Worm (Caenorhabditis elegans) whole organism, early embryonic: Measurements from ENCODE around the gene vps-32.1.

ENCODE experiments used
- F13C5.2 ChIP-seq: sonication (generic microtip); optimal IDR thresholded peaks from 2 replicates; lab custom pipeline; 2017; ENCODE audit warnings: mild to moderate bottlenecking, missing genetic modification characterization, inconsistent platforms, missing compliant biosample characterization
- aly-1 ChIP-seq: sonication (generic microtip); optimal IDR thresholded peaks from 2 replicates; lab custom pipeline; 2016; ENCODE audit warnings: missing genetic modification characterization, missing compliant biosample characterization
- ama-1 ChIP-seq: fragments of 150-350 bp; optimal IDR thresholded peaks from 2 replicates; lab custom pipeline; 2014
- ceh-13 ChIP-seq: fragments of 200-800 bp; sonication (Bioruptor generic); optimal IDR thresholded peaks from 2 replicates; lab custom pipeline; 2018; ENCODE audit warnings: mild to moderate bottlenecking, missing genetic modification characterization, missing compliant biosample characterization
- flt-1 ChIP-seq: fragments of 200-800 bp; sonication (Bioruptor generic); IDR thresholded peaks from 2 replicates; pipeline ENCODE4 v1.3.6; 2022; ENCODE audit warnings: missing genetic modification characterization, missing compliant biosample characterization
- hmbx-1 ChIP-seq: sonication (generic microtip); optimal IDR thresholded peaks from 2 replicates; lab custom pipeline; 2016; ENCODE audit warnings: mild to moderate bottlenecking, missing genetic modification characterization, missing compliant biosample characterization
- sea-1 ChIP-seq: fragments of 200-800 bp; sonication (Bioruptor generic); conservative IDR thresholded peaks from 2 replicates; pipeline ENCODE4 v1.3.6; 2022; ENCODE audit warnings: missing genetic modification characterization, missing compliant biosample characterization

DNA sequence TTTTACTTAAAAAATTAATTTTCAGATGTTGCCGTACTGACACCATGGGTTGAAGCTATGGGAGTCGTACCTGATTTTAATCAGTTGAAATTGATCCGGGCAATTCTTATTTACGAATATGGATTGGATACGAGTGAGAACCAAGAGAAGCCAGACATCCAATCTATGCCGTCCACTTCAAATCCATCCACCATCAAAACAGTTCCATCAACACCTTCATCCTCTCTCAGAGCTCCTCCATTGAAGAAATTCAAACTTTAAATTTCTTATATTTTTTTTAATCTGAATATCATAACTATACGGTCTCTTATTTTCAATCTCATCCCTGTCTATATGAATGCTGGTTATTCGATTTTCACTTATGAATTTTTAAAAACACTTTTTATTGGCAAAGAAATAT lies 30.6 kb upstream of the vps-32.1 start:
- no peak for TF ChIP-seq aly-1 (tag; lab: Kevin White, UChicago)
- no peak for TF ChIP-seq ama-1 (lab: Kevin White, UChicago)
- TF ChIP-seq F13C5.2 (tag; lab: Kevin White, UChicago) = no peak
- TF ChIP-seq ceh-13 (GFP tag; lab: Kevin White, UChicago) = no peak
- TF ChIP-seq flt-1 (GFP tag; lab: Robert Waterston, UW) = no peak
- TF ChIP-seq sea-1 = no peak
- TF ChIP-seq hmbx-1 (tag; lab: Kevin White, UChicago) = no peak
